Worm (Caenorhabditis elegans) whole organism, L3 larva: ENCODE data around the gene B0252.5.

ENCODE experiments used
- aly-2 ChIP-seq: fragments of 150-350 bp; optimal IDR thresholded peaks from 2 replicates; lab custom pipeline; 2014; ENCODE audit warnings: missing biosample characterization, missing genetic modification characterization
- elt-1 ChIP-seq: fragments of 150-350 bp; optimal IDR thresholded peaks from 2 replicates; lab custom pipeline; 2014; ENCODE audit warnings: missing biosample characterization, missing genetic modification characterization
- nhr-12 ChIP-seq: fragments of 150-350 bp; optimal IDR thresholded peaks from 2 replicates; lab custom pipeline; 2014; ENCODE audit warnings: missing biosample characterization, missing genetic modification characterization
- unc-62 ChIP-seq: fragments of 150-350 bp; sonication (generic microtip); optimal IDR thresholded peaks from 4 replicates; lab custom pipeline; 2014; ENCODE audit warnings: missing biosample characterization, missing genetic modification reagents, missing genetic modification characterization
- zag-1 ChIP-seq: fragments of 150-350 bp; optimal IDR thresholded peaks from 2 replicates; lab custom pipeline; 2014; ENCODE audit warnings: missing biosample characterization, missing genetic modification characterization

DNA sequence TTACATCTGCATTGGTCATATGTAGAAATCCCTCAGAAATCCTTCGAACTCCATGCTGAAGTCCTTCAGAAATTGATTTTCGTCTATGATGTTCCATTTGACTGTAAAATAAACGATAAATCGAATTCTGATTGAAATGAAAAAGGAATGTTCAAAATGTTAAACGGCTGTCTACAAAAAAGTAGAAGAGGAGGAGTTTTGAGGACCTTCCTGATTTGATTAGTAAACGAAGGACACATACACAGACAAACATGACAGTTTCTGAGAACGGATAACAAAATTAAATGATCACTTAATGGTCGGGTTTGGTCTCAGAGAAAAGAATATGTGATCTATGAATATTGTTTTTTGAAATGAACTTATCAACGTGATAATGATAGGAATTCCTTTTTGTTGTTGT lies 41.7 kb downstream of the B0252.5 start, which contains the start of gene slc-36.5:
- TF ChIP-seq nhr-12 (tag; lab: Kevin White, UChicago): no peak
- TF ChIP-seq zag-1 (tag; lab: Kevin White, UChicago): no peak
- no peak for TF ChIP-seq elt-1 (tag; lab: Kevin White, UChicago)
- no peak for TF ChIP-seq aly-2
- no peak for TF ChIP-seq unc-62 (GFP tag; lab: Kevin White, UChicago)
